Worm (Caenorhabditis elegans): ENCODE measurements around the gene T22C8.3.

The T22C8.3 gene

DNA sequence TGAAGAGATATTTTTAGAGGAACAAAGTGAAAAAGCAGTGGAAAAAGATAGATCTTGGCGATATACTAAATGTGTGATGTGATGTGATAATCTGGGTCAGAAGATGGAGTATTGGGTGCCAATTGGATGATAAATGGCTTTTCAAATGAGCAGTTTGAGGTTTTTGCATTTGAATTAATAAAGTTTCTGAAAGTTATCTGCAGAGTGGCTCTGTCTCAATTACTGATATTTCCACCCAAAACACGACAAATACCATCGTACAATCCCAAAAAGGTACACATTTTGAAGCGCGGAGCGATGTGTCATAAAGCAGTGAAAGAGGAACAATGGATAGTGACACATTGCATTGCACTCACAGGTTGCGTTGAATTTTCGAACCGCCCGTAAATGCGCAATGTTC, 17.8 kb upstream of the T22C8.3 start:
- TF ChIP-seq sptf-1 (tag; optimal IDR thresholded peaks at IDR 0.05) (no peak), unc-39 (tag; optimal IDR thresholded peaks at IDR 0.05) (no peak), drap-1 (GFP tag; optimal IDR thresholded peaks at IDR 0.05) (no peak), tbx-8 (GFP tag; optimal IDR thresholded peaks at IDR 0.05) (no peak), nhr-237 (tag; optimal IDR thresholded peaks at IDR 0.05) (no peak), zip-8 (tag; optimal IDR thresholded peaks at IDR 0.05) (no peak), M03D4.4 (tag; optimal IDR thresholded peaks at IDR 0.05) (no peak), ceh-83 (GFP tag; optimal IDR thresholded peaks at IDR 0.05) (no peak), pha-4 (tag; optimal IDR thresholded peaks at IDR 0.05) (no peak), cnd-1 (tag; optimal IDR thresholded peaks at IDR 0.05) (no peak), mep-1 (tag; optimal IDR thresholded peaks at IDR 0.05) (no peak), lin-32 (GFP tag; optimal IDR thresholded peaks at IDR 0.05) (no peak), unc-120 (tag; optimal IDR thresholded peaks at IDR 0.05; ENCODE audit: poor library complexity, severe bottlenecking) (no peak), mab-5 (tag; optimal IDR thresholded peaks at IDR 0.05) (no peak)

DNA sequence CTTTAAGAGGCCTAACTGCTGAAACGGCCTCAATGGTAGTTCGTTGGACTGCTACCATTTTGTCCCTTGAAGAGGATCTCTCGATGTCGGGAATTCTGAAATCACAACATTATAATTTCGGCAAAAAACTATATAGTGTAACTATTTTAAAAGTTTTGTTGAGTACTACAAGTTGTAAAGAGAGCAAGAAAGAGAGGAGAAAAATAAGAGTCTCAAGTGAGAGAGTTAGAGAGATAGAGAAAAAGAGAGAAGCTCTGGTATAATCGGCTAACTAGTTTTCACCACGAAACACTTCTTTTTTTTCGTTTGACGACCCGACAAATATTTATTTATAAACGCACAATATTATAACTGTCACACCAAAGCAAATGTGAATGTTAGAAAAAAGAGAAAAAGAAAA, 15.8 kb upstream of the T22C8.3 start, which contains the start of gene vab-9:
vab-9 (minus strand) TSS at position 101 of the 400 bp plus-strand sequence.
- TF ChIP-seq ces-1 (GFP tag; optimal IDR thresholded peaks at IDR 0.05) (peak; percentile 51), flh-1 (GFP tag; optimal IDR thresholded peaks at IDR 0.05) (no peak)

DNA sequence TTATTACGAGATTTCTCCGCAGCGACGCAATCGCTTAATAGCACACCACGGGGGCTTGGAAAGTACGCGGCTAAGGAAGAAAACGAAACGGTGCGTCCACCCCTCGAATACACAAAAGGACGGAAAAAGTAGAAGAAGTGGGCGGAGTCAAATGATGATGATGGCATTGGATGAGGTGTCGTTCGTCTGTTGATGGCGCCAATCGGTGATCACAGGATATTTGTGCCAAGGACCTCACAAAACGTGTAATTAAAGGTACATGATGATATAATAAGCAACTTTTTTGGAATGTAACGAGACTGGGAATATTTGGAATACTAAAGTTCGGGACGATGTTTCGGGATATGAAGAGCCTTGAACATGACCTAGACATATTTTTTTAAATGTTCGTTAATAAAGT, 12.6 kb upstream of the T22C8.3 start, which contains the start of gene cutl-12:
cutl-12 (minus strand) TSS at position 101 of the 400 bp plus-strand sequence.
- TF ChIP-seq mep-1 (tag; optimal IDR thresholded peaks at IDR 0.05) (no peak), sptf-1 (tag; optimal IDR thresholded peaks at IDR 0.05) (no peak), lin-13 (tag; optimal IDR thresholded peaks at IDR 0.05) (no peak), ham-2 (GFP tag; optimal IDR thresholded peaks at IDR 0.05) (no peak), snpc-4 (tag; optimal IDR thresholded peaks at IDR 0.05) (no peak), unc-39 (tag; optimal IDR thresholded peaks at IDR 0.05) (no peak), elt-3 (tag; optimal IDR thresholded peaks at IDR 0.05) (no peak), nhr-28 (tag; optimal IDR thresholded peaks at IDR 0.05) (no peak), blmp-1 (tag; optimal IDR thresholded peaks at IDR 0.05) (no peak)

DNA sequence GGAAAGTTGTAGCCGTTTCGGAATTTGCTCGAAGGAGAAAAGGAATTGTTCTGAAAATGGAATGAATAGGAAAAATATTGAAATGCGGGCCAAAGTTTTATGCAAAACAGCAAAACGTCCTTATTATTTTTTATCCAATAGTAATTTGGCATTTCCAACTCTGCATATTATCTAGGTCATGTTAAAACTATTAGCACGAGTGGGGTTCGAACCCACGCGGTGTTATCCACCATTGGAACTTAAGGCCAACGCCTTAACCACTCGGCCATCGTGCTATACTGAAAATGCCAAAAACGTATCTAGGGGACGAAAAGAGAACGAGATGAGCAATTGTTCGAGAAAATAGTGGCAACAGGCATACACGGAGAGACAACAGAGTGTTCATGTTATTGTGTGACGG, 10.0 kb upstream of the T22C8.3 start:
- TF ChIP-seq sptf-1 (tag; optimal IDR thresholded peaks at IDR 0.05) (no peak), hlh-1 (tag; optimal IDR thresholded peaks at IDR 0.05) (no peak), nhr-237 (tag; optimal IDR thresholded peaks at IDR 0.05) (no peak), mep-1 (tag; optimal IDR thresholded peaks at IDR 0.05) (no peak), nhr-76 (tag; optimal IDR thresholded peaks at IDR 0.05) (no peak), nhr-28 (tag; optimal IDR thresholded peaks at IDR 0.05) (no peak), mab-5 (tag; optimal IDR thresholded peaks at IDR 0.05) (no peak), tbx-8 (GFP tag; optimal IDR thresholded peaks at IDR 0.05) (no peak), unc-39 (tag; optimal IDR thresholded peaks at IDR 0.05) (no peak), ceh-83 (GFP tag; optimal IDR thresholded peaks at IDR 0.05) (no peak), nhr-12 (tag; optimal IDR thresholded peaks at IDR 0.05) (no peak), elt-3 (tag; optimal IDR thresholded peaks at IDR 0.05) (no peak), nhr-2 (tag; optimal IDR thresholded peaks at IDR 0.05) (no peak), unc-62 (GFP tag; optimal IDR thresholded peaks at IDR 0.05) (no peak), drap-1 (GFP tag; optimal IDR thresholded peaks at IDR 0.05) (no peak), blmp-1 (tag; optimal IDR thresholded peaks at IDR 0.05) (no peak), lin-13 (tag; optimal IDR thresholded peaks at IDR 0.05) (no peak), pha-4 (tag; optimal IDR thresholded peaks at IDR 0.05) (no peak)

DNA sequence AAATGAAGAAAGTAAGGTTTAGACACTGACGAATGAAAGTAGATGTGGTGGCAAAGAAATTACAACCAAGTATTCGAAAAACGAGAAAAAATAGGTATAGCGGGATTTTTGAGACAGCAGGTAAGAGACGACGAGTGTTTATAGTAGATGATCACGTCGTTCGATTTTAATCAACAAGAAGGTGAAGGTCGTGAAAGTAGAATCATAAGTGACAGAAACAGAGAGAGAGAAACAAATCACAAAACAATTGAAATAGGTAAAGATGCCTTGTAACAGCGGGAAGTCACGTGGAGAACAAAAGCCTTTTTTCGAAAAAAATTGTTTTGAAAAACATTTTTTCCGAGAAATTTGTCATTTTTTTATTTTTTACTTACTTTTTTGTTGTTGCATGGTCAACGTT, 8.3 kb upstream of the T22C8.3 start, which contains the start of gene T22C8.6:
T22C8.6 (minus strand) TSS at position 194 of the 400 bp plus-strand sequence.
- TF ChIP-seq drap-1 (GFP tag; optimal IDR thresholded peaks at IDR 0.05), result no peak
- no peak for TF ChIP-seq ham-2 (GFP tag; optimal IDR thresholded peaks at IDR 0.05)
- no peak for TF ChIP-seq nhr-76 (tag; optimal IDR thresholded peaks at IDR 0.05)
- no peak for TF ChIP-seq lsy-2 (tag; optimal IDR thresholded peaks at IDR 0.05)
- no peak for TF ChIP-seq ceh-43 (GFP tag; optimal IDR thresholded peaks at IDR 0.05)
- no peak for TF ChIP-seq sem-2 (GFP tag; optimal IDR thresholded peaks at IDR 0.05)
- no peak for TF ChIP-seq ceh-39 (tag; optimal IDR thresholded peaks at IDR 0.05)
- no peak for TF ChIP-seq unc-120 (tag; optimal IDR thresholded peaks at IDR 0.05; ENCODE audit: poor library complexity, severe bottlenecking)
- TF ChIP-seq mab-5 (tag; optimal IDR thresholded peaks at IDR 0.05), result no peak
- TF ChIP-seq tbx-8 (GFP tag; optimal IDR thresholded peaks at IDR 0.05), result no peak

All from whole organism, mixed stage, embryonic.